Worm (Caenorhabditis elegans) whole organism, L4 larva: Measurements from ENCODE around the gene ugt-6.

Experiments
- R02D3.7 ChIP-seq: fragments of 150-350 bp; sonication (generic microtip); optimal IDR thresholded peaks from 3 replicates; lab custom pipeline; 2014; ENCODE audit warnings: missing biosample characterization, missing genetic modification characterization
- T26A8.4 ChIP-seq: fragments of 200-800 bp; sonication (Bioruptor generic); IDR thresholded peaks from 2 replicates; pipeline ENCODE4 v1.3.6; 2022; ENCODE audit warnings: missing genetic modification characterization, missing compliant biosample characterization
- Y5F2A.4 ChIP-seq: fragments of 200-800 bp; sonication (Bioruptor generic); optimal IDR thresholded peaks from 2 replicates; lab custom pipeline; 2018; ENCODE audit warnings: mild to moderate bottlenecking, missing genetic modification characterization, missing compliant biosample characterization
- ZK546.5 ChIP-seq, 2 experiments: sonication (generic microtip); optimal IDR thresholded peaks; 2 replicates each; lab custom pipeline; 2017; ENCODE audit warnings: missing biosample characterization in 2 of 2, missing genetic modification characterization in 2 of 2
- aha-1 ChIP-seq: fragments of 150-350 bp; peaks from one replicate; lab custom pipeline; 2014; ENCODE audit warnings: missing biosample characterization, missing genetic modification characterization
- ama-1 ChIP-seq: fragments of 150-350 bp; optimal IDR thresholded peaks from 2 replicates; lab custom pipeline; 2014; ENCODE audit warnings: inconsistent platforms, mixed read lengths
- ceh-28 ChIP-seq: fragments of 150-350 bp; optimal IDR thresholded peaks from 2 replicates; lab custom pipeline; 2014; ENCODE audit warnings: missing biosample characterization, missing genetic modification reagents, missing genetic modification characterization
- ceh-32 ChIP-seq: sonication (generic microtip); optimal IDR thresholded peaks from 2 replicates; lab custom pipeline; 2016; ENCODE audit warnings: mild to moderate bottlenecking, missing genetic modification characterization, missing compliant biosample characterization; ENCODE audit not compliant: poor library complexity
- ceh-44 ChIP-seq: fragments of 200-800 bp; sonication (Bioruptor generic); IDR thresholded peaks from 2 replicates; pipeline ENCODE4 v1.3.6; 2022; ENCODE audit warnings: missing genetic modification reagents, missing genetic modification characterization, missing compliant biosample characterization
- ceh-62 ChIP-seq: sonication (generic microtip); optimal IDR thresholded peaks from 2 replicates; lab custom pipeline; 2017; ENCODE audit warnings: missing biosample characterization, missing genetic modification characterization
- ctbp-1 ChIP-seq: fragments of 200-800 bp; sonication (Bioruptor generic); IDR thresholded peaks from 2 replicates; pipeline ENCODE4 v1.3.6; 2022; ENCODE audit warnings: missing genetic modification reagents, missing genetic modification characterization, missing compliant biosample characterization
- daf-19 ChIP-seq: fragments of 200-800 bp; sonication (Bioruptor generic); conservative IDR thresholded peaks from 2 replicates; pipeline ENCODE4 v1.3.6; 2022; ENCODE audit warnings: missing genetic modification characterization, missing compliant biosample characterization
- daf-8 ChIP-seq: fragments of 200-800 bp; sonication (Bioruptor generic); IDR thresholded peaks from 2 replicates; pipeline ENCODE4 v1.3.6; 2022; ENCODE audit warnings: missing genetic modification characterization, missing compliant biosample characterization
- dmd-8 ChIP-seq: fragments of 200-800 bp; sonication (Bioruptor generic); IDR thresholded peaks from 2 replicates; pipeline ENCODE4 v1.3.6; 2022; ENCODE audit warnings: missing genetic modification characterization, missing compliant biosample characterization
- egl-43 ChIP-seq: fragments of 200-800 bp; sonication (Bioruptor generic); IDR thresholded peaks from 2 replicates; pipeline ENCODE4 v1.3.6; 2022; ENCODE audit warnings: missing genetic modification reagents, missing genetic modification characterization, missing compliant biosample characterization
- fkh-10 ChIP-seq: fragments of 150-350 bp; optimal IDR thresholded peaks from 2 replicates; lab custom pipeline; 2014; ENCODE audit warnings: missing biosample characterization, missing genetic modification reagents, missing genetic modification characterization
- gei-8 ChIP-seq: fragments of 200-800 bp; sonication (Bioruptor generic); optimal IDR thresholded peaks from 2 replicates; lab custom pipeline; 2018; ENCODE audit warnings: mild to moderate bottlenecking, missing genetic modification characterization, missing compliant biosample characterization
- hlh-11 ChIP-seq: fragments of 200-800 bp; sonication (Bioruptor generic); optimal IDR thresholded peaks from 2 replicates; lab custom pipeline; 2018; ENCODE audit warnings: mild to moderate bottlenecking, missing genetic modification characterization, missing compliant biosample characterization
- hlh-30 ChIP-seq: sonication (generic microtip); optimal IDR thresholded peaks from 2 replicates; lab custom pipeline; 2017; ENCODE audit warnings: antibody characterized with exemption, mild to moderate bottlenecking, missing genetic modification characterization, missing compliant biosample characterization; ENCODE audit not compliant: insufficient read depth
- jun-1 ChIP-seq: fragments of 150-350 bp; optimal IDR thresholded peaks from 2 replicates; lab custom pipeline; 2014; ENCODE audit warnings: missing biosample characterization, missing genetic modification reagents, missing genetic modification characterization
- lim-7 ChIP-seq: fragments of 200-800 bp; sonication (Bioruptor generic); IDR thresholded peaks from 2 replicates; pipeline ENCODE4 v1.3.6; 2022; ENCODE audit warnings: missing genetic modification characterization, missing compliant biosample characterization
- lin-1 ChIP-seq: fragments of 200-800 bp; sonication (Bioruptor generic); IDR thresholded peaks from 2 replicates; pipeline ENCODE4 v1.3.6; 2022; ENCODE audit warnings: missing genetic modification reagents, missing genetic modification characterization, missing compliant biosample characterization
- lin-29 ChIP-seq: fragments of 200-800 bp; sonication (Bioruptor generic); IDR thresholded peaks from 2 replicates; pipeline ENCODE4 v1.3.6; 2022; ENCODE audit warnings: missing genetic modification reagents, missing genetic modification characterization, missing compliant biosample characterization
- lin-39 ChIP-seq: fragments of 150-350 bp; optimal IDR thresholded peaks from 2 replicates; lab custom pipeline; 2014; ENCODE audit warnings: missing biosample characterization, missing genetic modification reagents, missing genetic modification characterization
- lsy-2 ChIP-seq, 2 experiments: fragments of 150-350 bp in 1 of 2; sonication (generic microtip) in 1 of 2; optimal IDR thresholded peaks; 2 replicates each; lab custom pipeline; 2014 to 2017; ENCODE audit warnings: missing biosample characterization in 2 of 2, missing genetic modification characterization in 2 of 2
- madf-9 ChIP-seq: fragments of 200-800 bp; sonication (Bioruptor generic); conservative IDR thresholded peaks from 2 replicates; pipeline ENCODE4 v1.3.6; 2022; ENCODE audit warnings: missing genetic modification reagents, missing genetic modification characterization, missing compliant biosample characterization
- mdl-1 ChIP-seq, 2 experiments: fragments of 150-350 bp in 1 of 2; sonication (generic microtip) in 1 of 2; optimal IDR thresholded peaks; 2 replicates each; lab custom pipeline; 2014 to 2017; ENCODE audit warnings: missing biosample characterization in 2 of 2, missing genetic modification characterization in 2 of 2
- mxl-2 ChIP-seq: fragments of 200-800 bp; sonication (Bioruptor generic); conservative IDR thresholded peaks from 2 replicates; pipeline ENCODE4 v1.3.6; 2022; ENCODE audit warnings: missing genetic modification reagents, missing genetic modification characterization, missing compliant biosample characterization
- mxl-3 ChIP-seq: fragments of 200-800 bp; sonication (Bioruptor generic); optimal IDR thresholded peaks from 2 replicates; lab custom pipeline; 2018; ENCODE audit warnings: mild to moderate bottlenecking, missing genetic modification characterization, missing compliant biosample characterization
- nhr-11 ChIP-seq: fragments of 150-350 bp; optimal IDR thresholded peaks from 2 replicates; lab custom pipeline; 2014; ENCODE audit warnings: missing biosample characterization, missing genetic modification characterization
- nhr-111 ChIP-seq: fragments of 200-800 bp; sonication (Bioruptor generic); optimal IDR thresholded peaks from 2 replicates; lab custom pipeline; 2018; ENCODE audit warnings: mild to moderate bottlenecking, missing genetic modification characterization, missing compliant biosample characterization
- nhr-25 ChIP-seq: sonication (generic microtip); optimal IDR thresholded peaks from 2 replicates; lab custom pipeline; 2017; ENCODE audit warnings: missing genetic modification characterization, mild to moderate bottlenecking, missing compliant biosample characterization, antibody characterized with exemption, moderate library complexity, borderline replicate concordance; ENCODE audit not compliant: insufficient read depth
- nhr-48 ChIP-seq: sonication (generic microtip); optimal IDR thresholded peaks from 2 replicates; lab custom pipeline; 2016; ENCODE audit warnings: mild to moderate bottlenecking, missing genetic modification characterization, missing compliant biosample characterization
- nhr-6 ChIP-seq: fragments of 150-350 bp; optimal IDR thresholded peaks from 2 replicates; lab custom pipeline; 2014; ENCODE audit warnings: missing biosample characterization, missing genetic modification characterization
- nhr-76 ChIP-seq: fragments of 150-350 bp; optimal IDR thresholded peaks from 2 replicates; lab custom pipeline; 2014; ENCODE audit warnings: missing biosample characterization, missing genetic modification characterization
- pqm-1 ChIP-seq: sonication (generic microtip); optimal IDR thresholded peaks from 2 replicates; lab custom pipeline; 2017; ENCODE audit warnings: missing biosample characterization, missing genetic modification characterization
- rbr-2 ChIP-seq: sonication (generic microtip); optimal IDR thresholded peaks from 2 replicates; lab custom pipeline; 2016; ENCODE audit warnings: missing genotype, missing genetic modification characterization, missing compliant biosample characterization
- saeg-2 ChIP-seq: fragments of 200-800 bp; sonication (Bioruptor generic); IDR thresholded peaks from 2 replicates; pipeline ENCODE4 v1.3.6; 2022; ENCODE audit warnings: missing genetic modification reagents, missing genetic modification characterization, missing compliant biosample characterization
- sdz-12 ChIP-seq: fragments of 200-800 bp; sonication (Bioruptor generic); optimal IDR thresholded peaks from 2 replicates; lab custom pipeline; 2018; ENCODE audit warnings: mild to moderate bottlenecking, missing genetic modification characterization, missing compliant biosample characterization
- skn-1 ChIP-seq: fragments of 150-350 bp; optimal IDR thresholded peaks from 2 replicates; lab custom pipeline; 2014; ENCODE audit warnings: missing biosample characterization, missing genetic modification characterization
- snpc-4 ChIP-seq: fragments of 150-350 bp; optimal IDR thresholded peaks from 2 replicates; lab custom pipeline; 2014; ENCODE audit warnings: missing biosample characterization, missing genetic modification characterization
- spr-1 ChIP-seq: sonication (generic microtip); optimal IDR thresholded peaks from 2 replicates; lab custom pipeline; 2016; ENCODE audit warnings: mild to moderate bottlenecking, missing genetic modification characterization, missing compliant biosample characterization
- tag-97 ChIP-seq: fragments of 200-800 bp; sonication (Bioruptor generic); IDR thresholded peaks from 2 replicates; pipeline ENCODE4 v1.3.6; 2022; ENCODE audit warnings: missing genetic modification characterization, missing compliant biosample characterization
- unc-130 ChIP-seq: sonication (generic microtip); optimal IDR thresholded peaks from 2 replicates; lab custom pipeline; 2016; ENCODE audit warnings: missing genetic modification reagents, missing genetic modification characterization, missing compliant biosample characterization
- unc-39 ChIP-seq: sonication (generic microtip); optimal IDR thresholded peaks from 2 replicates; lab custom pipeline; 2017; ENCODE audit warnings: missing biosample characterization, missing genetic modification characterization
- unc-62 ChIP-seq, 3 experiments: fragments of 150-350 bp in 1 of 3; sonication (generic microtip); optimal IDR thresholded peaks in 2 of 3; peaks in 1 of 3; 1 replicate in 1 of 3; 2 replicates in 2 of 3; lab custom pipeline; 2014 to 2017; ENCODE audit warnings: missing biosample characterization in 3 of 3, missing genetic modification characterization in 3 of 3, missing genetic modification reagents in 3 of 3, missing genotype in 1 of 3
- zag-1 ChIP-seq: fragments of 150-350 bp; optimal IDR thresholded peaks from 2 replicates; lab custom pipeline; 2014; ENCODE audit warnings: missing biosample characterization, missing genetic modification characterization
- zfp-2 ChIP-seq: sonication (generic microtip); optimal IDR thresholded peaks from 2 replicates; lab custom pipeline; 2016; ENCODE audit warnings: mild to moderate bottlenecking, missing genetic modification characterization, missing compliant biosample characterization
- zip-11 ChIP-seq: fragments of 200-800 bp; sonication (Bioruptor generic); IDR thresholded peaks from 2 replicates; pipeline ENCODE4 v1.3.6; 2022; ENCODE audit warnings: missing genetic modification characterization, missing compliant biosample characterization
- zip-2 ChIP-seq: fragments of 150-350 bp; optimal IDR thresholded peaks from 2 replicates; lab custom pipeline; 2014; ENCODE audit warnings: missing biosample characterization, missing genetic modification characterization
- ztf-11 ChIP-seq: fragments of 150-350 bp; optimal IDR thresholded peaks from 2 replicates; lab custom pipeline; 2014; ENCODE audit warnings: missing biosample characterization, missing genetic modification characterization
- ztf-7 ChIP-seq: fragments of 150-350 bp; optimal IDR thresholded peaks from 2 replicates; lab custom pipeline; 2014; ENCODE audit warnings: missing biosample characterization, missing genetic modification characterization

ugt-6 gene

ce11 chrV:12780248-12780647 is 17.8 kb downstream of the ugt-6 start (continued):
- TF ChIP-seq unc-130 (GFP tag; lab: Kevin White, UChicago), result peak; percentile 57
- peak; percentile 97 for TF ChIP-seq lim-7
- peak; percentile 84 for TF ChIP-seq nhr-111 (GFP tag; lab: Kevin White, UChicago)
- TF ChIP-seq lsy-2 (tag; optimal IDR thresholded peaks at IDR 0.05; lab: Kevin White, UChicago), result no peak
- peak; percentile 88 for TF ChIP-seq madf-9 (GFP tag; lab: Robert Waterston, UW)
- peak; percentile 31 for TF ChIP-seq spr-1
- no peak for TF ChIP-seq ceh-28
- peak; percentile 0 for TF ChIP-seq nhr-48
- TF ChIP-seq zip-11 (GFP tag; lab: Robert Waterston, UW), result peak; percentile 75
- peak; percentile 67 for TF ChIP-seq lin-29 (GFP tag; lab: Robert Waterston, UW)
- TF ChIP-seq pqm-1 (tag; lab: Kevin White, UChicago), result no peak
- no peak for TF ChIP-seq ceh-62 (tag; lab: Kevin White, UChicago)
- no peak for TF ChIP-seq fkh-10 (GFP tag; lab: Kevin White, UChicago)
- peak; percentile 70 for TF ChIP-seq mxl-3 (GFP tag; lab: Kevin White, UChicago)
- TF ChIP-seq saeg-2 (GFP tag; lab: Robert Waterston, UW), result 0 out of 2 replicates have a peak, but pooled peaks have one; percentile 21
- TF ChIP-seq ztf-7 (tag; lab: Kevin White, UChicago), result no peak
- no peak for TF ChIP-seq ama-1 (lab: Kevin White, UChicago)
- no peak for TF ChIP-seq zag-1 (tag; lab: Kevin White, UChicago)
- TF ChIP-seq skn-1 (tag; lab: Kevin White, UChicago), result no peak
- TF ChIP-seq T26A8.4 (GFP tag; lab: Robert Waterston, UW), result no peak
- TF ChIP-seq tag-97, result no peak
- peak; percentile 43 for TF ChIP-seq gei-8 (GFP tag; lab: Kevin White, UChicago)
- no peak for TF ChIP-seq snpc-4 (tag; lab: Kevin White, UChicago)
- TF ChIP-seq hlh-30, result no peak
- no peak for TF ChIP-seq zip-2 (tag; lab: Kevin White, UChicago)
- peak; percentile 86 for TF ChIP-seq lin-1 (GFP tag; lab: Robert Waterston, UW)
- no peak for TF ChIP-seq nhr-11
- TF ChIP-seq mdl-1 (tag; optimal IDR thresholded peaks at IDR 0.05; lab: Kevin White, UChicago), result no peak
- TF ChIP-seq ZK546.5 (tag; optimal IDR thresholded peaks at IDR 0.05; lab: Kevin White, UChicago), result no peak
- TF ChIP-seq unc-62 (GFP tag; optimal IDR thresholded peaks at IDR 0.05 in 1 of 2; lab: Kevin White, UChicago), result peak in 1 of 2 experiments; percentile 80
- TF ChIP-seq unc-62 (tag; optimal IDR thresholded peaks at IDR 0.05; lab: Kevin White, UChicago), result no peak
- peak; percentile 77 for TF ChIP-seq daf-19
- TF ChIP-seq sdz-12, result peak; percentile 91
- TF ChIP-seq R02D3.7 (tag; lab: Kevin White, UChicago), result no peak
- TF ChIP-seq mxl-2 (GFP tag; lab: Robert Waterston, UW), result no peak; the same call in 1 of the 2 replicates
- peak; percentile 82 for TF ChIP-seq aha-1 (tag; lab: Kevin White, UChicago)
- peak; percentile 73 for TF ChIP-seq nhr-6 (tag; lab: Kevin White, UChicago)
- TF ChIP-seq unc-39 (tag; lab: Kevin White, UChicago), result no peak
- TF ChIP-seq jun-1 (tag; lab: Kevin White, UChicago), result no peak
- 0 out of 2 replicates have a peak, but pooled peaks have one; percentile 38 for TF ChIP-seq daf-8 (GFP tag; lab: Robert Waterston, UW)
- TF ChIP-seq zfp-2, result peak; percentile 28
- peak; percentile 89; the same call in 1 of the 2 replicates for TF ChIP-seq dmd-8
- peak; percentile 59 for TF ChIP-seq rbr-2
- peak; percentile 88 for TF ChIP-seq ctbp-1 (GFP tag; lab: Robert Waterston, UW)
- TF ChIP-seq ceh-32 (tag; lab: Kevin White, UChicago), result no peak
- TF ChIP-seq nhr-76 (tag; lab: Kevin White, UChicago), result no peak
- no peak; the same call in 1 of the 2 replicates for TF ChIP-seq egl-43 (GFP tag; lab: Robert Waterston, UW)
- TF ChIP-seq Y5F2A.4 (GFP tag; lab: Kevin White, UChicago), result peak; percentile 15
- TF ChIP-seq lin-39 (tag; lab: Kevin White, UChicago), result no peak
- TF ChIP-seq ceh-44 (GFP tag; lab: Robert Waterston, UW), result peak; percentile 65; the same call in 1 of the 2 replicates
- TF ChIP-seq ztf-11 (tag; lab: Kevin White, UChicago), result no peak
- TF ChIP-seq nhr-25 (tag; lab: Kevin White, UChicago), result no peak
- peak; percentile 56 for TF ChIP-seq hlh-11 (tag; lab: Kevin White, UChicago)
